Worm (Caenorhabditis elegans) whole organism, late embryonic: ENCODE results near the gene ddx-23.
A peak's percentile ranks its signal among the peaks of the same experiment; 100 is the strongest.

Experiments
- C08G9.2 ChIP-seq: sonication (generic microtip); optimal IDR thresholded peaks from 2 replicates; lab custom pipeline; 2016; ENCODE audit warnings: mild to moderate bottlenecking, missing genetic modification characterization, moderate library complexity, missing compliant biosample characterization
- ceh-18 ChIP-seq: sonication (generic microtip); optimal IDR thresholded peaks from 2 replicates; lab custom pipeline; 2016; ENCODE audit warnings: missing genetic modification characterization, missing compliant biosample characterization
- fkh-10 ChIP-seq: fragments of 150-350 bp; optimal IDR thresholded peaks from 2 replicates; lab custom pipeline; 2014; ENCODE audit warnings: missing biosample characterization, missing genetic modification reagents, missing genetic modification characterization
- nfya-1 ChIP-seq: sonication (generic microtip); optimal IDR thresholded peaks from 2 replicates; lab custom pipeline; 2017; ENCODE audit warnings: missing genetic modification characterization, mild to moderate bottlenecking, missing compliant biosample characterization, antibody characterized with exemption, moderate library complexity
- pat-9 ChIP-seq: fragments of 200-800 bp; sonication (Bioruptor generic); optimal IDR thresholded peaks from 2 replicates; lab custom pipeline; 2018; ENCODE audit warnings: mild to moderate bottlenecking, missing genetic modification characterization, moderate library complexity, missing compliant biosample characterization
- ttx-3 ChIP-seq: sonication (generic microtip); optimal IDR thresholded peaks from 2 replicates; lab custom pipeline; 2016; ENCODE audit warnings: missing genetic modification reagents, missing genetic modification characterization, missing compliant biosample characterization
- unc-42 ChIP-seq: sonication (generic microtip); optimal IDR thresholded peaks from 2 replicates; lab custom pipeline; 2016; ENCODE audit warnings: missing genotype, missing genetic modification characterization, missing compliant biosample characterization

ce11 chrIII:5846412-5846811, 6.7 kb downstream of the ddx-23 start:
- no peak for TF ChIP-seq fkh-10 (GFP tag; lab: Kevin White, UChicago)
- peak; percentile 38 for TF ChIP-seq unc-42 (tag; lab: Kevin White, UChicago)
- peak; percentile 0 for TF ChIP-seq ceh-18 (tag; lab: Kevin White, UChicago)
- no peak for TF ChIP-seq nfya-1 (tag; lab: Kevin White, UChicago)
- no peak for TF ChIP-seq pat-9 (tag; lab: Kevin White, UChicago)
- no peak for TF ChIP-seq ttx-3 (tag; lab: Kevin White, UChicago)
- no peak for TF ChIP-seq C08G9.2 (tag; lab: Kevin White, UChicago)
